Worm (Caenorhabditis elegans) whole organism, L1 larva: ENCODE data around the gene R186.3.

Experiments
- C16A3.4 ChIP-seq: fragments of 150-350 bp; optimal IDR thresholded peaks from 2 replicates; lab custom pipeline; 2014; ENCODE audit warnings: missing biosample characterization, missing genetic modification characterization
- C34B4.2 ChIP-seq: sonication (generic microtip); optimal IDR thresholded peaks from 2 replicates; lab custom pipeline; 2017; ENCODE audit warnings: mild to moderate bottlenecking, missing genetic modification characterization, missing compliant biosample characterization
- Y116A8C.19 ChIP-seq: sonication (generic microtip); optimal IDR thresholded peaks from 2 replicates; lab custom pipeline; 2016; ENCODE audit warnings: missing compliant biosample characterization, missing genetic modification characterization, borderline replicate concordance
- aly-2 ChIP-seq: fragments of 150-350 bp; optimal IDR thresholded peaks from 2 replicates; lab custom pipeline; 2014; ENCODE audit warnings: missing biosample characterization, missing genetic modification characterization
- ama-1 ChIP-seq: fragments of 150-350 bp; optimal IDR thresholded peaks from 2 replicates; lab custom pipeline; 2014
- ceh-63 ChIP-seq: fragments of 200-800 bp; sonication (Bioruptor generic); optimal IDR thresholded peaks from 2 replicates; lab custom pipeline; 2018; ENCODE audit warnings: mild to moderate bottlenecking, missing genetic modification characterization, missing compliant biosample characterization
- ceh-82 ChIP-seq, 3 experiments: fragments of 150-350 bp in 1 of 3; sonication (generic microtip) in 2 of 3; optimal IDR thresholded peaks; 2 replicates each; lab custom pipeline; 2014 to 2017; ENCODE audit warnings: missing biosample characterization in 3 of 3, missing genetic modification characterization in 3 of 3
- ceh-90 ChIP-seq: sonication (generic microtip); optimal IDR thresholded peaks from 2 replicates; lab custom pipeline; 2016; ENCODE audit warnings: missing genetic modification characterization, missing compliant biosample characterization
- efl-1 ChIP-seq, 4 experiments: fragments of 150-350 bp; optimal IDR thresholded peaks in 3 of 4; peaks in 1 of 4; 1 replicate in 1 of 4; 2 replicates in 3 of 4; lab custom pipeline; 2014; ENCODE audit warnings: missing biosample characterization in 2 of 4, missing genetic modification characterization in 2 of 4, missing genetic modification reagents in 2 of 4
- efl-3 ChIP-seq: fragments of 200-800 bp; sonication (Bioruptor generic); optimal IDR thresholded peaks from 2 replicates; lab custom pipeline; 2018; ENCODE audit warnings: mild to moderate bottlenecking, missing genetic modification characterization, missing compliant biosample characterization
- egl-13 ChIP-seq: sonication (generic microtip); optimal IDR thresholded peaks from 2 replicates; lab custom pipeline; 2016; ENCODE audit warnings: missing genotype, missing genetic modification reagents, missing genetic modification characterization, missing compliant biosample characterization
- elt-2 ChIP-seq: sonication (generic microtip); optimal IDR thresholded peaks from 2 replicates; lab custom pipeline; 2016; ENCODE audit warnings: missing genetic modification characterization, mild to moderate bottlenecking, inconsistent platforms, missing compliant biosample characterization, missing genetic modification reagents
- elt-3 ChIP-seq, 6 experiments: fragments of 150-350 bp in 1 of 6; sonication (generic microtip); optimal IDR thresholded peaks; 2 replicates each; lab custom pipeline; 2017 to 2018; ENCODE audit warnings: missing biosample characterization in 6 of 6, missing genetic modification characterization in 6 of 6, inconsistent platforms in 1 of 6
- ets-5 ChIP-seq: fragments of 200-800 bp; sonication (Bioruptor generic); IDR thresholded peaks from 2 replicates; pipeline ENCODE4 v1.3.6; 2022; ENCODE audit warnings: missing genetic modification characterization, missing compliant biosample characterization
- fkh-4 ChIP-seq: sonication (generic microtip); optimal IDR thresholded peaks from 2 replicates; lab custom pipeline; 2016; ENCODE audit warnings: missing compliant biosample characterization, missing genetic modification characterization, borderline replicate concordance
- hlh-17 ChIP-seq: fragments of 200-800 bp; sonication (Bioruptor generic); optimal IDR thresholded peaks from 2 replicates; lab custom pipeline; 2018; ENCODE audit warnings: missing genetic modification characterization, mild to moderate bottlenecking, missing compliant biosample characterization, moderate library complexity, borderline replicate concordance
- isw-1 ChIP-seq: fragments of 200-800 bp; sonication (Bioruptor generic); IDR thresholded peaks from 2 replicates; pipeline ENCODE4 v1.3.6; 2022; ENCODE audit warnings: missing genetic modification characterization, missing compliant biosample characterization
- jun-1 ChIP-seq: fragments of 150-350 bp; optimal IDR thresholded peaks from 2 replicates; lab custom pipeline; 2014; ENCODE audit warnings: missing biosample characterization, missing genetic modification reagents, missing genetic modification characterization
- lin-13 ChIP-seq: fragments of 150-350 bp; optimal IDR thresholded peaks from 2 replicates; lab custom pipeline; 2014; ENCODE audit warnings: missing biosample characterization, missing genetic modification reagents, missing genetic modification characterization
- lin-14 ChIP-seq: fragments of 200-800 bp; sonication (Bioruptor generic); optimal IDR thresholded peaks from 2 replicates; lab custom pipeline; 2018; ENCODE audit warnings: mild to moderate bottlenecking, missing genetic modification characterization, moderate library complexity, missing compliant biosample characterization
- lin-15B ChIP-seq: fragments of 150-350 bp; sonication (generic microtip); optimal IDR thresholded peaks from 3 replicates; lab custom pipeline; 2014; ENCODE audit warnings: missing biosample characterization, missing genetic modification characterization
- lin-35 ChIP-seq, 2 experiments: fragments of 150-350 bp; optimal IDR thresholded peaks; 2 replicates each; lab custom pipeline; 2014; ENCODE audit warnings: missing biosample characterization in 2 of 2, missing genetic modification characterization in 2 of 2, missing genetic modification reagents in 2 of 2
- lsy-2 ChIP-seq, 2 experiments: fragments of 150-350 bp; optimal IDR thresholded peaks; 2 replicates each; lab custom pipeline; 2014; ENCODE audit warnings: missing biosample characterization in 2 of 2, missing genetic modification characterization in 2 of 2
- mdl-1 ChIP-seq, 2 experiments: fragments of 150-350 bp; optimal IDR thresholded peaks; 2 replicates each; lab custom pipeline; 2014 to 2017; ENCODE audit warnings: missing biosample characterization in 2 of 2, missing genetic modification characterization in 2 of 2, inconsistent platforms in 1 of 2
- mep-1 ChIP-seq: fragments of 150-350 bp; optimal IDR thresholded peaks from 2 replicates; lab custom pipeline; 2014; ENCODE audit warnings: missing biosample characterization, missing genetic modification characterization
- nhr-11 ChIP-seq: fragments of 150-350 bp; optimal IDR thresholded peaks from 2 replicates; lab custom pipeline; 2014; ENCODE audit warnings: missing biosample characterization, missing genetic modification characterization
- nhr-20 ChIP-seq: sonication (generic microtip); optimal IDR thresholded peaks from 2 replicates; lab custom pipeline; 2016; ENCODE audit warnings: mild to moderate bottlenecking, missing genetic modification characterization, missing compliant biosample characterization
- nhr-237 ChIP-seq: fragments of 150-350 bp; optimal IDR thresholded peaks from 2 replicates; lab custom pipeline; 2014; ENCODE audit warnings: missing biosample characterization, missing genetic modification characterization
- nhr-47 ChIP-seq: sonication (generic microtip); optimal IDR thresholded peaks from 2 replicates; lab custom pipeline; 2016; ENCODE audit warnings: mild to moderate bottlenecking, missing genetic modification characterization, moderate library complexity, missing compliant biosample characterization
- nhr-71 ChIP-seq: sonication (generic microtip); optimal IDR thresholded peaks from 2 replicates; lab custom pipeline; 2016; ENCODE audit warnings: mild to moderate bottlenecking, missing genetic modification characterization, moderate library complexity, missing compliant biosample characterization
- nhr-90 ChIP-seq: sonication (generic microtip); optimal IDR thresholded peaks from 2 replicates; lab custom pipeline; 2016; ENCODE audit warnings: mild to moderate bottlenecking, missing genetic modification characterization, missing compliant biosample characterization; ENCODE audit not compliant: poor library complexity
- pqm-1 ChIP-seq: sonication (generic microtip); optimal IDR thresholded peaks from 3 replicates; lab custom pipeline; 2017; ENCODE audit warnings: missing biosample characterization, missing genetic modification characterization
- sup-37 ChIP-seq: fragments of 200-800 bp; sonication (Bioruptor generic); optimal IDR thresholded peaks from 2 replicates; lab custom pipeline; 2018; ENCODE audit warnings: mild to moderate bottlenecking, missing genetic modification characterization, missing compliant biosample characterization
- swsn-7 ChIP-seq: sonication (generic microtip); optimal IDR thresholded peaks from 2 replicates; lab custom pipeline; 2016; ENCODE audit warnings: missing genetic modification characterization, missing compliant biosample characterization
- unc-30 ChIP-seq: sonication (generic microtip); optimal IDR thresholded peaks from 2 replicates; lab custom pipeline; 2017; ENCODE audit warnings: missing biosample characterization, missing genetic modification characterization
- unc-62 ChIP-seq: fragments of 150-350 bp; optimal IDR thresholded peaks from 2 replicates; lab custom pipeline; 2014; ENCODE audit warnings: missing biosample characterization, missing genetic modification reagents, missing genetic modification characterization
- ztf-11 ChIP-seq, 2 experiments: sonication (generic microtip); optimal IDR thresholded peaks; 2 replicates each; lab custom pipeline; 2016 to 2017; ENCODE audit warnings: missing genetic modification characterization in 2 of 2, missing biosample characterization in 1 of 2, missing compliant biosample characterization in 1 of 2
- ztf-4 ChIP-seq: fragments of 150-350 bp; optimal IDR thresholded peaks from 2 replicates; lab custom pipeline; 2014; ENCODE audit warnings: missing biosample characterization, missing genetic modification characterization

The R186.3 gene

ce11 chrV:12967110-12967509, at the start of gene R186.3:
Gene R186.3, minus strand, starts transcription at chrV:12967210.
- no peak for TF ChIP-seq mdl-1 (tag; optimal IDR thresholded peaks at IDR 0.05; lab: Kevin White, UChicago)
- no peak for TF ChIP-seq nhr-47 (tag; lab: Kevin White, UChicago)
- no peak for TF ChIP-seq nhr-71 (tag; lab: Kevin White, UChicago)
- TF ChIP-seq unc-30 (tag; lab: Kevin White, UChicago): no peak
- no peak for TF ChIP-seq lin-13 (GFP tag; lab: Kevin White, UChicago)
- TF ChIP-seq jun-1 (tag; lab: Kevin White, UChicago): no peak
- no peak for TF ChIP-seq Y116A8C.19 (tag; lab: Kevin White, UChicago)
- TF ChIP-seq C16A3.4 (tag; lab: Kevin White, UChicago): no peak
- TF ChIP-seq sup-37 (GFP tag; lab: Kevin White, UChicago): no peak
- no peak for TF ChIP-seq mep-1
- no peak for TF ChIP-seq nhr-90 (tag; lab: Kevin White, UChicago)
- TF ChIP-seq ama-1 (lab: Kevin White, UChicago): no peak
- TF ChIP-seq lsy-2 (tag; optimal IDR thresholded peaks at IDR 0.05; lab: Kevin White, UChicago): no peak
- no peak for TF ChIP-seq swsn-7 (tag; lab: Kevin White, UChicago)
- no peak for TF ChIP-seq ceh-90 (tag; lab: Kevin White, UChicago)
- no peak for TF ChIP-seq ztf-11 (tag; optimal IDR thresholded peaks at IDR 0.05; lab: Kevin White, UChicago)

ce11 chrV:13013844-13014243, 46.8 kb upstream of the R186.3 start, which contains the start of gene F15B9.6:
Gene F15B9.6, plus strand, starts transcription at chrV:13014144.
- no peak for TF ChIP-seq lin-15B (tag; lab: Kevin White, UChicago)
- TF ChIP-seq efl-1 (optimal IDR thresholded peaks at IDR 0.05; lab: Kevin White, UChicago): no peak
- TF ChIP-seq efl-1 (GFP tag; optimal IDR thresholded peaks at IDR 0.05 in 1 of 2; lab: Kevin White, UChicago): peak in 1 of 2 experiments; percentile 47
- TF ChIP-seq lin-14 (GFP tag; lab: Kevin White, UChicago): no peak
- TF ChIP-seq aly-2 (tag; lab: Kevin White, UChicago): no peak
- no peak for TF ChIP-seq swsn-7 (tag; lab: Kevin White, UChicago)
- TF ChIP-seq C34B4.2 (tag; lab: Kevin White, UChicago): no peak
- TF ChIP-seq efl-3 (GFP tag; lab: Kevin White, UChicago): no peak

ce11 chrV:13013158-13013557, 46.1 kb upstream of the R186.3 start, which contains the start of gene try-10:
Gene try-10, minus strand, starts transcription at chrV:13013258.
- TF ChIP-seq nhr-237 (tag; lab: Kevin White, UChicago) (no peak), efl-3 (GFP tag; lab: Kevin White, UChicago) (no peak), pqm-1 (tag; lab: Kevin White, UChicago) (no peak), unc-62 (GFP tag; lab: Kevin White, UChicago) (no peak), isw-1 (no peak)

ce11 chrV:13011904-13012303, 44.9 kb upstream of the R186.3 start:
- no peak for TF ChIP-seq sup-37 (GFP tag; lab: Kevin White, UChicago)
- no peak for TF ChIP-seq nhr-237 (tag; lab: Kevin White, UChicago)
- TF ChIP-seq elt-2 (tag; lab: Kevin White, UChicago): peak; percentile 93
- TF ChIP-seq elt-3 (tag; optimal IDR thresholded peaks at IDR 0.05; lab: Kevin White, UChicago): no peak
- no peak for TF ChIP-seq ceh-63 (GFP tag; lab: Kevin White, UChicago)
- TF ChIP-seq ceh-82 (tag; optimal IDR thresholded peaks at IDR 0.05; lab: Kevin White, UChicago): no peak
- TF ChIP-seq ztf-4: no peak
- TF ChIP-seq fkh-4 (tag; lab: Kevin White, UChicago): no peak
- no peak for TF ChIP-seq lin-14 (GFP tag; lab: Kevin White, UChicago)
- peak; percentile 18 for TF ChIP-seq nhr-20 (tag; lab: Kevin White, UChicago)
- no peak for TF ChIP-seq C34B4.2 (tag; lab: Kevin White, UChicago)
- TF ChIP-seq egl-13 (tag; lab: Kevin White, UChicago): no peak
- TF ChIP-seq nhr-11 (tag; lab: Kevin White, UChicago): no peak
- TF ChIP-seq ets-5 (GFP tag; lab: Robert Waterston, UW): no peak
- peak in 1 of 2 experiments; percentile 21 for TF ChIP-seq lin-35 (GFP tag; optimal IDR thresholded peaks at IDR 0.05; lab: Kevin White, UChicago)
- TF ChIP-seq nhr-71 (tag; lab: Kevin White, UChicago): peak; percentile 5
- no peak for TF ChIP-seq hlh-17 (GFP tag; lab: Kevin White, UChicago)
- TF ChIP-seq pqm-1 (tag; lab: Kevin White, UChicago): no peak
